Worm (Caenorhabditis elegans): ENCODE measurements around the gene ZK675.4.
A peak's percentile ranks its signal among the peaks of the same experiment; 100 is the strongest.

Gene ZK675.4

ce11 chrII:7911015-7911414, at the start of gene ZK675.4:
Gene ZK675.4, plus strand, starts transcription at chrII:7911315.
- TF ChIP-seq aptf-2 (GFP tag; conservative IDR thresholded peaks at IDR 0.05) (no peak), F33H1.4 (GFP tag; IDR thresholded peaks at IDR 0.05) (no peak), ztf-6 (GFP tag; IDR thresholded peaks at IDR 0.05) (no peak), ztf-25 (GFP tag; IDR thresholded peaks at IDR 0.05) (no peak), B0019.2 (GFP tag; conservative IDR thresholded peaks at IDR 0.05) (no peak), madf-3 (GFP tag; IDR thresholded peaks at IDR 0.05) (no peak), ztf-18 (tag; optimal IDR thresholded peaks at IDR 0.05) (no peak), Y95B8A.8 (GFP tag; IDR thresholded peaks at IDR 0.05) (no peak), rec-8 (tag; optimal IDR thresholded peaks at IDR 0.05) (no peak), nfya-1 (tag; optimal IDR thresholded peaks at IDR 0.05; ENCODE audit: borderline replicate concordance, insufficient read depth) (no peak), sdz-38 (tag; optimal IDR thresholded peaks at IDR 0.05) (no peak), mel-28 (tag; optimal IDR thresholded peaks at IDR 0.05; ENCODE audit: borderline replicate concordance) (no peak), K12H6.12 (tag; optimal IDR thresholded peaks at IDR 0.05) (no peak), ceh-27 (GFP tag; optimal IDR thresholded peaks at IDR 0.05) (no peak), let-607 (tag; optimal IDR thresholded peaks at IDR 0.05) (no peak), F57C9.4 (tag; optimal IDR thresholded peaks at IDR 0.05) (no peak), nhr-90 (tag; optimal IDR thresholded peaks at IDR 0.05) (no peak)

ce11 chrII:7863480-7864125, 47.5 kb upstream of the ZK675.4 start:
- TF ChIP-seq nhr-90 (tag; optimal IDR thresholded peaks at IDR 0.05) (no peak), bed-2 (GFP tag; IDR thresholded peaks at IDR 0.05) (no peak), F10E7.11 (tag; optimal IDR thresholded peaks at IDR 0.05) (no peak), ama-1 (optimal IDR thresholded peaks at IDR 0.05) (no peak), ama-1 (GFP tag; optimal IDR thresholded peaks at IDR 0.05) (no peak), mcd-1 (GFP tag; IDR thresholded peaks at IDR 0.05) (peak; percentile 39), ceh-91 (GFP tag; IDR thresholded peaks at IDR 0.05) (peak; percentile 37; the same call in 1 of the 2 replicates), madf-8 (GFP tag; conservative IDR thresholded peaks at IDR 0.05) (no peak; the same call in 1 of the 2 replicates), Y79H2A.3 (GFP tag; conservative IDR thresholded peaks at IDR 0.05) (0 out of 2 replicates have a peak, but pooled peaks have one; percentile 25), xnd-1 (tag; optimal IDR thresholded peaks at IDR 0.05) (no peak), zim-3 (tag; optimal IDR thresholded peaks at IDR 0.05) (no peak), ztf-18 (tag; optimal IDR thresholded peaks at IDR 0.05) (no peak), snpc-1.3 (tag; optimal IDR thresholded peaks at IDR 0.05; ENCODE audit: insufficient read depth) (no peak), chd-7 (tag; optimal IDR thresholded peaks at IDR 0.05) (peak; percentile 21), tbx-9 (tag; optimal IDR thresholded peaks at IDR 0.05; ENCODE audit: borderline replicate concordance) (no peak), ztf-26 (tag; optimal IDR thresholded peaks at IDR 0.05) (no peak), sptf-2 (GFP tag; optimal IDR thresholded peaks at IDR 0.05) (no peak), zfh-2 (GFP tag; conservative IDR thresholded peaks at IDR 0.05) (peak; percentile 90), C06A6.2 (GFP tag; conservative IDR thresholded peaks at IDR 0.05) (no peak), efl-1 (GFP tag; optimal IDR thresholded peaks at IDR 0.05) (peak; percentile 59), Y56A3A.18 (GFP tag; IDR thresholded peaks at IDR 0.05) (no peak), nhr-179 (tag; optimal IDR thresholded peaks at IDR 0.05) (no peak), atf-7 (tag; optimal IDR thresholded peaks at IDR 0.05) (no peak), madf-6 (GFP tag; IDR thresholded peaks at IDR 0.05) (peak; percentile 33; the same call in 1 of the 2 replicates), nfya-2 (GFP tag; IDR thresholded peaks at IDR 0.05) (no peak), B0336.3 (GFP tag; IDR thresholded peaks at IDR 0.05) (peak; percentile 50), attf-3 (GFP tag; conservative IDR thresholded peaks at IDR 0.05) (no peak), D2030.7 (GFP tag; IDR thresholded peaks at IDR 0.05) (0 out of 2 replicates have a peak, but pooled peaks have one; percentile 34), F33H1.4 (GFP tag; IDR thresholded peaks at IDR 0.05) (peak; percentile 71), athp-1 (tag; optimal IDR thresholded peaks at IDR 0.05) (peak; percentile 25), egl-44 (GFP tag; IDR thresholded peaks at IDR 0.05) (no peak), him-1 (tag; optimal IDR thresholded peaks at IDR 0.05) (peak; percentile 41), mxl-1 (tag; optimal IDR thresholded peaks at IDR 0.05) (no peak)
